Worm (Caenorhabditis elegans) whole organism, L3 larva: ENCODE measurements around the gene F49F1.4.

ENCODE experiments used
- ZK546.5 ChIP-seq: sonication (generic microtip); optimal IDR thresholded peaks from 2 replicates; lab custom pipeline; 2017; ENCODE audit warnings: missing biosample characterization, missing genetic modification characterization
- aly-2 ChIP-seq: fragments of 150-350 bp; optimal IDR thresholded peaks from 2 replicates; lab custom pipeline; 2014; ENCODE audit warnings: missing biosample characterization, missing genetic modification characterization
- ceh-16 ChIP-seq: sonication (generic microtip); optimal IDR thresholded peaks from 2 replicates; lab custom pipeline; 2017; ENCODE audit warnings: missing biosample characterization, missing genetic modification characterization
- ceh-28 ChIP-seq: fragments of 150-350 bp; optimal IDR thresholded peaks from 2 replicates; lab custom pipeline; 2014; ENCODE audit warnings: missing biosample characterization, missing genetic modification reagents, missing genetic modification characterization
- ceh-82 ChIP-seq: fragments of 150-350 bp; optimal IDR thresholded peaks from 2 replicates; lab custom pipeline; 2014; ENCODE audit warnings: missing biosample characterization, missing genetic modification characterization
- egl-27 ChIP-seq: sonication (generic microtip); optimal IDR thresholded peaks from 4 replicates; lab custom pipeline; 2017; ENCODE audit warnings: missing biosample characterization, missing genetic modification reagents, missing genetic modification characterization
- egl-5 ChIP-seq: fragments of 150-350 bp; optimal IDR thresholded peaks from 2 replicates; lab custom pipeline; 2017; ENCODE audit warnings: missing biosample characterization, missing genetic modification reagents, missing genetic modification characterization, inconsistent platforms
- elt-1 ChIP-seq: fragments of 150-350 bp; optimal IDR thresholded peaks from 2 replicates; lab custom pipeline; 2014; ENCODE audit warnings: missing biosample characterization, missing genetic modification characterization
- elt-2 ChIP-seq: sonication (generic microtip); optimal IDR thresholded peaks from 2 replicates; lab custom pipeline; 2016; ENCODE audit warnings: missing genetic modification reagents, mild to moderate bottlenecking, missing genetic modification characterization, missing compliant biosample characterization
- elt-3 ChIP-seq, 3 experiments: fragments of 150-350 bp in 1 of 3; sonication (generic microtip) in 2 of 3; optimal IDR thresholded peaks; 2 replicates in 2 of 3; 4 replicates in 1 of 3; lab custom pipeline; 2014 to 2017; ENCODE audit warnings: missing biosample characterization in 3 of 3, missing genetic modification characterization in 3 of 3
- eor-1 ChIP-seq, 2 experiments: fragments of 150-350 bp; optimal IDR thresholded peaks; 2 replicates each; lab custom pipeline; 2014 to 2018; ENCODE audit warnings: missing biosample characterization in 2 of 2, missing genetic modification characterization in 2 of 2
- fkh-10 ChIP-seq: sonication (generic microtip); optimal IDR thresholded peaks from 2 replicates; lab custom pipeline; 2017; ENCODE audit warnings: missing biosample characterization, missing genetic modification reagents, missing genetic modification characterization
- fkh-2 ChIP-seq: fragments of 150-350 bp; optimal IDR thresholded peaks from 2 replicates; lab custom pipeline; 2014; ENCODE audit warnings: missing biosample characterization, missing genetic modification reagents, missing genetic modification characterization
- hmg-11 ChIP-seq: sonication (generic microtip); optimal IDR thresholded peaks from 2 replicates; lab custom pipeline; 2016; ENCODE audit warnings: missing genetic modification characterization, missing compliant biosample characterization
- jun-1 ChIP-seq: fragments of 150-350 bp; optimal IDR thresholded peaks from 2 replicates; lab custom pipeline; 2014; ENCODE audit warnings: missing biosample characterization, missing genetic modification reagents, missing genetic modification characterization
- lin-39 ChIP-seq: fragments of 150-350 bp; optimal IDR thresholded peaks from 2 replicates; lab custom pipeline; 2018; ENCODE audit warnings: missing biosample characterization, missing genetic modification reagents, missing genetic modification characterization
- lsy-12 ChIP-seq: sonication (generic microtip); optimal IDR thresholded peaks from 2 replicates; lab custom pipeline; 2016; ENCODE audit warnings: mild to moderate bottlenecking, missing genetic modification characterization, missing compliant biosample characterization
- mdl-1 ChIP-seq: fragments of 150-350 bp; optimal IDR thresholded peaks from 2 replicates; lab custom pipeline; 2014; ENCODE audit warnings: missing biosample characterization, missing genetic modification characterization
- nfya-1 ChIP-seq: sonication (generic microtip); optimal IDR thresholded peaks from 2 replicates; lab custom pipeline; 2017; ENCODE audit warnings: missing genetic modification characterization, mild to moderate bottlenecking, missing compliant biosample characterization, antibody characterized with exemption, moderate library complexity; ENCODE audit not compliant: insufficient read depth
- nhr-11 ChIP-seq: fragments of 150-350 bp; optimal IDR thresholded peaks from 2 replicates; lab custom pipeline; 2014; ENCODE audit warnings: missing biosample characterization, missing genetic modification characterization
- nhr-12 ChIP-seq: fragments of 150-350 bp; optimal IDR thresholded peaks from 2 replicates; lab custom pipeline; 2014; ENCODE audit warnings: missing biosample characterization, missing genetic modification characterization
- nhr-23 ChIP-seq: fragments of 150-350 bp; optimal IDR thresholded peaks from 2 replicates; lab custom pipeline; 2014; ENCODE audit warnings: missing biosample characterization, missing genetic modification reagents, missing genetic modification characterization
- nhr-237 ChIP-seq: fragments of 150-350 bp; optimal IDR thresholded peaks from 2 replicates; lab custom pipeline; 2014; ENCODE audit warnings: missing biosample characterization, missing genetic modification characterization
- nhr-25 ChIP-seq: sonication (generic microtip); optimal IDR thresholded peaks from 2 replicates; lab custom pipeline; 2017; ENCODE audit warnings: missing biosample characterization, missing genetic modification characterization
- nhr-28 ChIP-seq: fragments of 150-350 bp; optimal IDR thresholded peaks from 2 replicates; lab custom pipeline; 2014; ENCODE audit warnings: missing biosample characterization, missing genetic modification characterization
- nhr-43 ChIP-seq: sonication (generic microtip); optimal IDR thresholded peaks from 2 replicates; lab custom pipeline; 2016; ENCODE audit warnings: mild to moderate bottlenecking, missing genetic modification characterization, missing compliant biosample characterization; ENCODE audit not compliant: poor library complexity, severe bottlenecking
- nhr-67 ChIP-seq: fragments of 150-350 bp; optimal IDR thresholded peaks from 2 replicates; lab custom pipeline; 2014; ENCODE audit warnings: missing biosample characterization, missing genetic modification characterization
- nhr-76 ChIP-seq: fragments of 150-350 bp; sonication (generic microtip); optimal IDR thresholded peaks from 5 replicates; lab custom pipeline; 2014; ENCODE audit warnings: missing biosample characterization, missing genetic modification characterization
- nhr-77 ChIP-seq: fragments of 150-350 bp; optimal IDR thresholded peaks from 2 replicates; lab custom pipeline; 2014; ENCODE audit warnings: missing biosample characterization, missing genetic modification characterization
- pha-4 ChIP-seq: fragments of 150-350 bp; optimal IDR thresholded peaks from 2 replicates; lab custom pipeline; 2014; ENCODE audit warnings: missing biosample characterization, missing genetic modification reagents, missing genetic modification characterization
- pqm-1 ChIP-seq: fragments of 150-350 bp; optimal IDR thresholded peaks from 2 replicates; lab custom pipeline; 2017; ENCODE audit warnings: missing biosample characterization, missing genetic modification characterization, inconsistent platforms
- sea-2 ChIP-seq: fragments of 150-350 bp; sonication (generic microtip); optimal IDR thresholded peaks from 4 replicates; lab custom pipeline; 2014; ENCODE audit warnings: missing biosample characterization, missing genetic modification reagents, missing genetic modification characterization
- snpc-4 ChIP-seq: fragments of 150-350 bp; optimal IDR thresholded peaks from 2 replicates; lab custom pipeline; 2014; ENCODE audit warnings: missing biosample characterization, missing genetic modification characterization
- tbx-2 ChIP-seq: sonication (generic microtip); optimal IDR thresholded peaks from 2 replicates; lab custom pipeline; 2016; ENCODE audit warnings: mild to moderate bottlenecking, missing genetic modification characterization, missing compliant biosample characterization
- unc-62 ChIP-seq: fragments of 150-350 bp; sonication (generic microtip); optimal IDR thresholded peaks from 4 replicates; lab custom pipeline; 2014; ENCODE audit warnings: missing biosample characterization, missing genetic modification reagents, missing genetic modification characterization
- zag-1 ChIP-seq: fragments of 150-350 bp; optimal IDR thresholded peaks from 2 replicates; lab custom pipeline; 2014; ENCODE audit warnings: missing biosample characterization, missing genetic modification characterization
- ztf-11 ChIP-seq: fragments of 150-350 bp; optimal IDR thresholded peaks from 2 replicates; lab custom pipeline; 2014; ENCODE audit warnings: missing biosample characterization, missing genetic modification characterization
- ztf-4 ChIP-seq: fragments of 150-350 bp; optimal IDR thresholded peaks from 2 replicates; lab custom pipeline; 2014; ENCODE audit warnings: missing biosample characterization, missing genetic modification characterization

The F49F1.4 gene

DNA sequence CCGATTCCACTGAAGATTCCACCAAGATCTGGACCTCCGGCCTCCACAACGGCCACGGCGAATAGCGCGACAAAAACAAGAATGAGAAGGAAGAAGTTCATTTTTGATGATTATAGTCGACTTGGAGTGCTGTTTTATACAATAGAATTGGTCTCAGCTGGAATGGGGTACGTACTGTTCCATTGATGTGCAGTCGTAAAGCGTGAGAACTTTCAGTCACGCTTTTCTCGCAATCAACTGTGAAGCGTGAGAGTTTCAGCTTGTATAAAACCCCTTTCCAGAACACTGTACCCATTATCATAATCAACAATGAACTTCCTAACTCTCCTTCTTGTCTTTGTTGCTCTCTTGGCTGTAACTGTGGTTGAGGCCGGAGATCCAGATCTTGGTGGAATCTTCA lies at the start of gene F49F1.4, which contains the start of gene F49F1.2:
Gene F49F1.4, minus strand, starts transcription at position 101 of the 400 bp plus-strand sequence.
Gene F49F1.2, plus strand, starts transcription at position 310 of the 400 bp plus-strand sequence.
- TF ChIP-seq nhr-76 (tag; lab: Kevin White, UChicago) (no peak), unc-62 (no peak), ZK546.5 (tag; lab: Kevin White, UChicago) (no peak), zag-1 (tag; lab: Kevin White, UChicago) (no peak), eor-1 (tag; optimal IDR thresholded peaks at IDR 0.05; lab: Kevin White, UChicago) (no peak), snpc-4 (tag; lab: Kevin White, UChicago) (no peak), fkh-2 (no peak), nhr-43 (tag; lab: Kevin White, UChicago) (no peak)

DNA sequence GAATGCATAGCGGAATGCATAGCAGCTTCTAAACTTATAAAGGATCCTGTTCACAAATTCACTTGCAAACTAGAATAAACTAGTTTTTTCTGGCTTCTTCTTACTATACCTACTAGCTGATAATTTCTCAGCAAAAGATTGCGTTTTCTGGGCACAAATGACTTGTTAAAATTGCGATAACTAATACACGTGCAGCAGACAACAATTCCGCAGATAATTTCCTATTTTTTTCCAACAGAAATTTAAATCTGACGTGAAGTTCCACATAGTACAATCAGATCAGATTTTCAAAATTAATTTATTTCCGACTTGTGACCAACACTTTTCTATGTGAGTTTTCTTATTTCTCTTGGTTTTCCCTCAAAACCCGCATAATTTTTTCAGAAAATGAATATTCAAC lies 48.9 kb upstream of the F49F1.4 start, which contains the start of gene scrm-8:
Gene scrm-8, plus strand, starts transcription at position 301 of the 400 bp plus-strand sequence.
- TF ChIP-seq nhr-237 (tag; lab: Kevin White, UChicago), result no peak
- TF ChIP-seq snpc-4 (tag; lab: Kevin White, UChicago), result no peak
- no peak for TF ChIP-seq ceh-82 (tag; lab: Kevin White, UChicago)
- no peak for TF ChIP-seq nhr-12
- no peak for TF ChIP-seq ztf-4
- TF ChIP-seq nhr-11 (tag; lab: Kevin White, UChicago), result no peak
- no peak for TF ChIP-seq nhr-76 (tag; lab: Kevin White, UChicago)
- TF ChIP-seq jun-1 (tag; lab: Kevin White, UChicago), result no peak
- no peak for TF ChIP-seq eor-1 (tag; optimal IDR thresholded peaks at IDR 0.05; lab: Kevin White, UChicago)
- no peak for TF ChIP-seq nhr-43 (tag; lab: Kevin White, UChicago)
- no peak for TF ChIP-seq elt-2 (tag; lab: Kevin White, UChicago)
- TF ChIP-seq ztf-11 (tag; lab: Kevin White, UChicago), result no peak
- TF ChIP-seq fkh-10 (GFP tag; lab: Kevin White, UChicago), result no peak
- no peak for TF ChIP-seq nhr-28 (tag; lab: Kevin White, UChicago)
- TF ChIP-seq nfya-1 (tag; lab: Kevin White, UChicago), result no peak
- TF ChIP-seq fkh-2, result no peak
- TF ChIP-seq nhr-67 (tag; lab: Kevin White, UChicago), result no peak
- no peak for TF ChIP-seq mdl-1 (tag; lab: Kevin White, UChicago)
- TF ChIP-seq ceh-16 (tag; lab: Kevin White, UChicago), result no peak

ce11 chrIV:4162121-4162520 lies 46.6 kb upstream of the F49F1.4 start, which contains the start of gene scrm-5:
Gene scrm-5 (plus strand): TSS chrIV:4162421.
- TF ChIP-seq zag-1 (tag; lab: Kevin White, UChicago) (no peak), fkh-10 (GFP tag; lab: Kevin White, UChicago) (no peak), elt-1 (no peak), ceh-28 (tag; lab: Kevin White, UChicago) (no peak), pqm-1 (tag; lab: Kevin White, UChicago) (no peak), sea-2 (no peak), tbx-2 (tag; lab: Kevin White, UChicago) (no peak), nhr-25 (tag; lab: Kevin White, UChicago) (no peak), ceh-16 (tag; lab: Kevin White, UChicago) (no peak), nhr-28 (tag; lab: Kevin White, UChicago) (no peak), lin-39 (tag; lab: Kevin White, UChicago) (no peak), ceh-82 (tag; lab: Kevin White, UChicago) (no peak), hmg-11 (tag; lab: Kevin White, UChicago) (no peak), aly-2 (tag; lab: Kevin White, UChicago) (no peak), nhr-76 (tag; lab: Kevin White, UChicago) (no peak)

DNA sequence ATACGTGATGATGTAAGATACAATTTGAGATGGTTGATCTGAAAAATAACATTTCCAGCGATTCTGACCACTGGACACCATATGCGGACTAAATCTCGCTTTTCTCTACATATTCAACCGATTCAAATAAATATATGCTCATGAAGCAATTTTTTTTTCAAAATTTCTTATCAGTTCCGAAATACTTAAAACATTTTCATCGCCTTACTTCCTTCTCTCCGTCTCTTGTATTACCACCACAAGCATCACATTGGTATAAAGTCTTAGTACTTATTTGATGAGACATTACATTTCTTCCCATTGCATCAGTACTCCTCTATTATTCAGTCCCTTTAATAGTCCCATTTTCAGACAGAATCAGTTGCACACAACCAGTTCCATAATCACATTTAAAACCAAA lies 39.1 kb upstream of the F49F1.4 start, which contains the start of gene K08D10.14:
Gene K08D10.14, plus strand, starts transcription at position 301 of the 400 bp plus-strand sequence.
- TF ChIP-seq elt-2 (tag; lab: Kevin White, UChicago) (peak; percentile 51), fkh-2 (no peak)
- TF ChIP-seq, all 47 proteins: peak for 1

ce11 chrIV:4152143-4152542 lies 36.6 kb upstream of the F49F1.4 start, which contains the start of the genes K08D10.10 and R07C12.1:
Gene K08D10.10 (plus strand): TSS chrIV:4152235.
Gene R07C12.1 (plus strand): TSS chrIV:4152456.
- TF ChIP-seq elt-3 (tag; optimal IDR thresholded peaks at IDR 0.05; lab: Kevin White, UChicago) (no peak), egl-27 (tag; lab: Kevin White, UChicago) (no peak), tbx-2 (tag; lab: Kevin White, UChicago) (no peak), elt-2 (tag; lab: Kevin White, UChicago) (peak; percentile 74), nhr-43 (tag; lab: Kevin White, UChicago) (no peak), ZK546.5 (tag; lab: Kevin White, UChicago) (no peak), pha-4 (tag; lab: Kevin White, UChicago) (no peak), jun-1 (tag; lab: Kevin White, UChicago) (peak; percentile 10), ceh-16 (tag; lab: Kevin White, UChicago) (no peak), nfya-1 (tag; lab: Kevin White, UChicago) (no peak), ztf-11 (tag; lab: Kevin White, UChicago) (no peak), nhr-23 (tag; lab: Kevin White, UChicago) (no peak), lsy-12 (tag; lab: Kevin White, UChicago) (no peak), egl-5 (tag; lab: Kevin White, UChicago) (no peak), nhr-77 (no peak), lin-39 (tag; lab: Kevin White, UChicago) (no peak)
